Worm (Caenorhabditis elegans): ENCODE measurements around the gene F28A10.5.

ce11 chrII:845618-846017, 4.8 kb downstream of the F28A10.5 start, which contains the start of gene F28A10.7:
- TF ChIP-seq ztf-29 (GFP tag; IDR thresholded peaks at IDR 0.05) (no peak), T22C8.4 (GFP tag; IDR thresholded peaks at IDR 0.05) (no peak), ref-1 (GFP tag; conservative IDR thresholded peaks at IDR 0.05) (no peak), cog-1 (tag; optimal IDR thresholded peaks at IDR 0.05) (no peak)
